Worm (Caenorhabditis elegans) whole organism, midembryonic: ENCODE measurements around the gene F47C12.13.

Source experiments
- T22C8.4 ChIP-seq: fragments of 200-800 bp; sonication (Bioruptor generic); IDR thresholded peaks from 2 replicates; pipeline ENCODE4 v1.3.6; 2022; ENCODE audit warnings: missing genetic modification characterization, missing compliant biosample characterization
- cog-1 ChIP-seq: sonication (generic microtip); optimal IDR thresholded peaks from 2 replicates; lab custom pipeline; 2016; ENCODE audit warnings: missing genetic modification characterization, missing compliant biosample characterization
- flt-1 ChIP-seq: fragments of 200-800 bp; sonication (Bioruptor generic); IDR thresholded peaks from 2 replicates; pipeline ENCODE4 v1.3.6; 2022; ENCODE audit warnings: missing genetic modification characterization, missing compliant biosample characterization
- klf-2 ChIP-seq: fragments of 200-800 bp; sonication (Bioruptor generic); conservative IDR thresholded peaks from 2 replicates; pipeline ENCODE4 v1.3.6; 2022; ENCODE audit warnings: missing genetic modification reagents, missing genetic modification characterization, missing compliant biosample characterization
- med-1 ChIP-seq: sonication (generic microtip); optimal IDR thresholded peaks from 2 replicates; lab custom pipeline; 2017; ENCODE audit warnings: missing genetic modification characterization, mild to moderate bottlenecking, missing compliant biosample characterization, antibody characterized with exemption, missing genetic modification reagents; ENCODE audit not compliant: insufficient read depth
- ref-1 ChIP-seq: fragments of 200-800 bp; sonication (Bioruptor generic); conservative IDR thresholded peaks from 2 replicates; pipeline ENCODE4 v1.3.6; 2022; ENCODE audit warnings: missing genetic modification reagents, missing genetic modification characterization, missing compliant biosample characterization
- tab-1 ChIP-seq: fragments of 200-800 bp; sonication (Bioruptor generic); IDR thresholded peaks from 2 replicates; pipeline ENCODE4 v1.3.6; 2022; ENCODE audit warnings: missing genetic modification characterization, missing compliant biosample characterization
- ztf-23 ChIP-seq: fragments of 200-800 bp; sonication (Bioruptor generic); IDR thresholded peaks from 2 replicates; pipeline ENCODE4 v1.3.6; 2022; ENCODE audit warnings: missing genetic modification reagents, missing genetic modification characterization, missing compliant biosample characterization
- ztf-29 ChIP-seq: fragments of 200-800 bp; sonication (Bioruptor generic); IDR thresholded peaks from 2 replicates; pipeline ENCODE4 v1.3.6; 2022; ENCODE audit warnings: missing genetic modification reagents, missing genetic modification characterization, missing compliant biosample characterization

F47C12.13 gene

ce11 chrIV:3993292-3993691 lies 926 bp downstream of the F47C12.13 start, which contains the start of gene F47C12.6:
F47C12.6 (minus strand) TSS chrIV:3993392.
- TF ChIP-seq ztf-29 (GFP tag; lab: Robert Waterston, UW) (no peak), ref-1 (GFP tag; lab: Robert Waterston, UW) (no peak), med-1 (no peak), flt-1 (no peak), cog-1 (tag; lab: Kevin White, UChicago) (no peak), tab-1 (no peak), T22C8.4 (GFP tag; lab: Robert Waterston, UW) (no peak), ztf-23 (GFP tag; lab: Robert Waterston, UW) (no peak), klf-2 (GFP tag; lab: Robert Waterston, UW) (no peak)

DNA sequence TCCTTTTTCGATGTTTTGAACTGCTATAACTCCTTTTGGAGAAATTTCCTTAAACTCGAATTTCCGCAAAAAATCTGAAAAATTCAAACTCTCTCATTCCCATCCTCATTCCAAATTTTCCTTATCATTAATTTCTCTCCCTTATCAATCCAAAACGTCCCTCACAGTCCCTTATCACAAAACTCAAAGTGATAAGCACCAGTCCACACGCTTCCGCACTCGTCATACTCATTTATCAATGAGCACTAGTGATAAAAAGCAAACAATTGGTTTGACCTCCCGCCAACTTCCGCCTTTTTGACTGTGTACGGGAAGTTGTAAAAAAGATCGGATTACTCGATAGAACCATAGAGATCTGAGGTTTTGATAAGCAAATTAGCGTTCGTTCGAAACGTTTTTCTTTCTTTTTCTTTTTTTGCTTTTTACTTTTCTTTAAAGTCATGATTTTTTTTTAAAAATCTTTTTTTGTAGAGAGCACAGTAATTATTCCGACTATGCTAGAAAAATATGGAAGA lies 5.5 kb downstream of the F47C12.13 start, which contains the start of gene clec-78:
Gene clec-78 (plus strand): TSS at position 465 of the 515 bp plus-strand sequence.
- TF ChIP-seq ztf-23 (GFP tag; lab: Robert Waterston, UW) (no peak), ref-1 (GFP tag; lab: Robert Waterston, UW) (no peak), tab-1 (no peak), ztf-29 (GFP tag; lab: Robert Waterston, UW) (no peak), med-1 (no peak), flt-1 (no peak), cog-1 (tag; lab: Kevin White, UChicago) (no peak), T22C8.4 (GFP tag; lab: Robert Waterston, UW) (no peak), klf-2 (GFP tag; lab: Robert Waterston, UW) (no peak)

DNA sequence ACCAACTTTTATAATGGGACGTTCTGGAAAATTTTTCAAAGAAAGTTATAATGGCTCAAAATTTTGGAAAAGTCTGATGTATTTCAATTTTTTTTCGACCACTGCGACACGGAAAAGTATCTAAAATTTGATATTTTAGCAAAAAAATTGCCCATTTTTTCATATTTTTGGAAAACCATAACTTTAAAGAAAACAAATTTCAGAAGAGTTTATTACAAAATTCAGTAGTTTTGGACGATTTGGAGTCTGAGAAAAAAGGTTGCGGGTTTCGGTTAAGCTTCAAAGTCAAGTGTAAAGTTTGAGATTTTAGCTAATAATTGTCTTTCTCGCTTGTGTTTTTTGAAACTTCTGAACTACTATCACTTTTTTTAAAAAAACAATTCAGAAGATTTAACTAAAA lies 6.1 kb downstream of the F47C12.13 start:
- TF ChIP-seq cog-1 (tag; lab: Kevin White, UChicago) (no peak), ztf-23 (GFP tag; lab: Robert Waterston, UW) (no peak), flt-1 (no peak), T22C8.4 (GFP tag; lab: Robert Waterston, UW) (no peak), ref-1 (GFP tag; lab: Robert Waterston, UW) (no peak), tab-1 (no peak), klf-2 (GFP tag; lab: Robert Waterston, UW) (no peak), med-1 (no peak), ztf-29 (GFP tag; lab: Robert Waterston, UW) (no peak)

DNA sequence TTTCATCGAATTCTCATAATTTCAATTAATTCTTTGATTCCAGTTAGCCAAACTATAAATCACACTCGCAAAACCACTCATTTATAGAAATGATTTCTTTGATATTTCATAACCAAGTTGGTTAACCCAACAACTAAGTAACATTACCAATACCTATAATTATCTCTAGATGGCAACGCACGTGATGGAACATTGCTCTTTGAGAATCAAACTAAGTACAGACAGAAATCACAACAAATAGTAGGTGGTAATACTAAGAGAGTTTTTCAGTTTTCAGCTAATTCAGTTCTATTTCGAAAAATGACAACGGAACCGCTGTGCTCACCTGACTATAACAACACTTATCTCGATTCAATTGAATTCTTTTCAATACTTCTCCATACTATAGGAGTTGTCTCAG lies 12.6 kb downstream of the F47C12.13 start, which contains the start of gene srh-223:
Gene srh-223 (plus strand): TSS at position 301 of the 400 bp plus-strand sequence.
- TF ChIP-seq ztf-23 (GFP tag; lab: Robert Waterston, UW) (no peak), ref-1 (GFP tag; lab: Robert Waterston, UW) (no peak), T22C8.4 (GFP tag; lab: Robert Waterston, UW) (no peak), flt-1 (no peak), klf-2 (GFP tag; lab: Robert Waterston, UW) (no peak), cog-1 (tag; lab: Kevin White, UChicago) (no peak), med-1 (no peak), ztf-29 (GFP tag; lab: Robert Waterston, UW) (no peak), tab-1 (no peak)

- TF ChIP-seq klf-2 (GFP tag; lab: Robert Waterston, UW) (no peak), flt-1 (no peak), ref-1 (GFP tag; lab: Robert Waterston, UW) (no peak), cog-1 (tag; lab: Kevin White, UChicago) (no peak), ztf-29 (GFP tag; lab: Robert Waterston, UW) (no peak), med-1 (no peak), T22C8.4 (GFP tag; lab: Robert Waterston, UW) (no peak), tab-1 (no peak), ztf-23 (GFP tag; lab: Robert Waterston, UW) (no peak)
Measured at ce11 chrIV:3979525-3979924, 14.7 kb downstream of the F47C12.13 start, which contains the start of gene srh-222. srh-222 (plus strand) TSS chrIV:3979825.

DNA sequence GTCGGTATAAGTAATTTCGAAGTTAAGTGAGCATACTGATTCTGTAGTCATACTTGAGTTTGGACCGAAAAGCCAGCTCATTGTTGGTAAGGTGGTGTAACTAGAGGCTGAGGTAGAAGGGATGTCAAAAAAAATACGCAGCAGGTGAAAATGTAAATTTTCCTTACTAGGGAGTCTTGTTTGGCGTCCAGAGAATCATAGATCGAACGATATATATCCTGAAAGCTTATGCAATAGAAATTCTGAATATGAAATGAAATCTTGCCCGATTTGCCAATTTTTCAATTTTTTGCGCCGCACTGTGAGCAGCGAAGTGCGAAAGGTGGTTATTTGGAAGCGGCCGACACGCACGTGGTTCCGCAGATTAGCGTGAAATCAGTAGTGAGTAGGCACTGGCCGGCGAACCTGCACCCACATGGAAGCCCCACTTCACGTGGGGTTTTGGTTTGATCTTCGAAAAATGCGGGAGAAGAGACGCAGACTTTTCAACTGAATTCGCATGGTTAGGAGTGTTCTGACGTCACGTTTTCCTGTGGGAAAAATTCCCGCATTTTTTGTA lies 16.2 kb downstream of the F47C12.13 start, which contains the start of gene srh-220:
Gene srh-220 (minus strand): TSS at position 51 of the 559 bp plus-strand sequence.
- TF ChIP-seq med-1 (no peak), cog-1 (tag; lab: Kevin White, UChicago) (no peak), ref-1 (GFP tag; lab: Robert Waterston, UW) (no peak), T22C8.4 (GFP tag; lab: Robert Waterston, UW) (no peak), tab-1 (no peak), flt-1 (no peak), ztf-29 (GFP tag; lab: Robert Waterston, UW) (no peak), klf-2 (GFP tag; lab: Robert Waterston, UW) (no peak), ztf-23 (GFP tag; lab: Robert Waterston, UW) (no peak)

DNA sequence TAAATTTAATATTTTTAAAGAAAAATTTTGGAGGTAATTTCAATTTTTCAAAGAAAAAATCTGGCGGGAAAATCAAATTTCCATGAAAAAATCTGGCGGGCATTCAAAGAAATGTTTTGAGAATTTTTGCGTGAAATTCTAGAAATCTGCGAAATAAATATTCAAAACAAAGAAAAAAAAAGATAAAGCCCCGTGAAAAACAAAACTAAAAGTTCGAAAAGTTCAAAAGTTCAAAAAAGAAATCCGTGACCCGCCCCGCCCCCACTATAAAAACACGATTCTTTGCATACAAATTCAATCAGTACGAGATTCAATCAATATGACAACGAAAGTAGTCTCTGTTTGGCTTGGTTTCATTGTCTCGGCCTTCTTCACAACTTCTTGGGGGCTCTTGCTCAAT lies 21.2 kb downstream of the F47C12.13 start, which contains the start of gene clec-79:
Gene clec-79 (plus strand): TSS at position 301 of the 400 bp plus-strand sequence.
- TF ChIP-seq flt-1, result no peak
- no peak for TF ChIP-seq T22C8.4 (GFP tag; lab: Robert Waterston, UW)
- no peak for TF ChIP-seq ztf-23 (GFP tag; lab: Robert Waterston, UW)
- no peak for TF ChIP-seq tab-1
- no peak for TF ChIP-seq ztf-29 (GFP tag; lab: Robert Waterston, UW)
- no peak for TF ChIP-seq ref-1 (GFP tag; lab: Robert Waterston, UW)
- TF ChIP-seq cog-1 (tag; lab: Kevin White, UChicago), result no peak
- no peak for TF ChIP-seq klf-2 (GFP tag; lab: Robert Waterston, UW)
- no peak for TF ChIP-seq med-1

DNA sequence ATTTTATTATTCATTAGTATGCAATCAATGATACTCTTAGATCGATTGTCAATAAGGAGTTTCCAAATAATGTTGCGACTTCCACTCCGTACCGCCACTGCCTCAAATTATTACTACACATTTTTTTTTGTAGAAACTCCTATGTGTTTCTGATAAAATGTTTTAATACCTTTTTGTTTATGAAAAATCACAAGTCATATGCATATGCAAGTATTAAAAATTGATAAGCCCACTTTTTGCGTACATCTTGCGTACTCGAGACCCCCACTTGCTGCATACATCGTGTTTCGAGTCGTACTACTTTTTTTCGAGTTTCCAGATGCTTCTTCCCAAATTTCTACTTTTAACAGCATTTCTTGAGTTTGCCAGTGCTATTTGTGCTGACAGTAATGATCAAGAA lies 29.2 kb downstream of the F47C12.13 start, which contains the start of gene clec-76:
Gene clec-76 (plus strand): TSS at position 234 of the 400 bp plus-strand sequence.
- TF ChIP-seq ztf-29 (GFP tag; lab: Robert Waterston, UW) (no peak), cog-1 (tag; lab: Kevin White, UChicago) (no peak), tab-1 (no peak), T22C8.4 (GFP tag; lab: Robert Waterston, UW) (no peak), ref-1 (GFP tag; lab: Robert Waterston, UW) (no peak), ztf-23 (GFP tag; lab: Robert Waterston, UW) (no peak), med-1 (no peak), flt-1 (no peak), klf-2 (GFP tag; lab: Robert Waterston, UW) (no peak)

DNA sequence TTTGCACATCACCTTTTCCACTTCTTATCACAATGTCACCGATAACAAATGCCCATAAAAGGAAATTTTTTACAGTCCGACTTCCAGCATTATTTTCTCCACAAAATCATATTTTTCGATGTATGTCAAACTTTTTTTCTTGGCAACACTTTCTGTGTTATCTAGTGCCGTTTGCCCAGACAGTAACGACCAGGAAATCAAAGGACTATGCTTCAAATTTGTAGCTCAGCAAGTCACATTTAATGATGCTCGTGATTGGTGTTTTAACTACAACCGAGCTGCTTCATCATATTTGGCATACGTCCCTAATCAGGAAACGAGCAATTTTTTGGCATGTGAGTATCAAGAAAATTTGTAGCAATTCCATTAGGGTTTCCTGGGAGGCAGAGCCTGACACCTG lies 30.7 kb downstream of the F47C12.13 start:
- no peak for TF ChIP-seq ztf-29 (GFP tag; lab: Robert Waterston, UW)
- no peak for TF ChIP-seq tab-1
- TF ChIP-seq T22C8.4 (GFP tag; lab: Robert Waterston, UW), result no peak
- no peak for TF ChIP-seq klf-2 (GFP tag; lab: Robert Waterston, UW)
- no peak for TF ChIP-seq ztf-23 (GFP tag; lab: Robert Waterston, UW)
